Fruit fly (Drosophila melanogaster): ENCODE results near the gene dan.

Gene dan

dm6 chr3R:25178521-25178920 is 5.7 kb upstream of the dan start (continued):
- TF ChIP-seq CG15601 (tag; optimal IDR thresholded peaks at IDR 0.05) (peak; percentile 67), CG17385 (GFP tag; optimal IDR thresholded peaks at IDR 0.05) (peak; percentile 67), Stat92E (GFP tag; optimal IDR thresholded peaks at IDR 0.05) (no peak), CG2889 (GFP tag; IDR thresholded peaks at IDR 0.05) (peak; percentile 65; the same call in 2 of the 3 replicates), CG43689 (GFP tag; IDR thresholded peaks at IDR 0.05) (no peak), Nf-YA (GFP tag; IDR thresholded peaks at IDR 0.05) (no peak), sd (tag; optimal IDR thresholded peaks at IDR 0.05) (no peak), pum (GFP tag; optimal IDR thresholded peaks at IDR 0.05) (no peak), CG7271 (tag; optimal IDR thresholded peaks at IDR 0.05) (peak; percentile 51), pita (GFP tag; optimal IDR thresholded peaks at IDR 0.05) (no peak), Dip2 (GFP tag; IDR thresholded peaks at IDR 0.05) (no peak), CG6683 (GFP tag; optimal IDR thresholded peaks at IDR 0.05) (no peak), shn (GFP tag; optimal IDR thresholded peaks at IDR 0.05) (no peak), Rfx (GFP tag; IDR thresholded peaks at IDR 0.05) (no peak), peb (GFP tag; IDR thresholded peaks at IDR 0.05) (0 out of 2 replicates have a peak, but pooled peaks have one; percentile 7), CG1603 (tag; optimal IDR thresholded peaks at IDR 0.05) (peak; percentile 70), gt (GFP tag; IDR thresholded peaks at IDR 0.05) (0 out of 2 replicates have a peak, but pooled peaks have one; percentile 33), Hsf (GFP tag; optimal IDR thresholded peaks at IDR 0.05) (peak; percentile 80), CG3726 (GFP tag; IDR thresholded peaks at IDR 0.05) (no peak), jing (GFP tag; optimal IDR thresholded peaks at IDR 0.05) (peak; percentile 54), CG2678 (tag; optimal IDR thresholded peaks at IDR 0.05) (peak; percentile 6), CG7839 (tag; optimal IDR thresholded peaks at IDR 0.05) (peak; percentile 75), kah (GFP tag; optimal IDR thresholded peaks at IDR 0.05) (no peak), ase (GFP tag; IDR thresholded peaks at IDR 0.05) (peak; percentile 64; the same call in 2 of the 3 replicates), GATAe (GFP tag; conservative IDR thresholded peaks at IDR 0.05) (no peak), crc (GFP tag; optimal IDR thresholded peaks at IDR 0.05) (no peak), ERR (GFP tag; optimal IDR thresholded peaks at IDR 0.05) (no peak), cas (GFP tag; IDR thresholded peaks at IDR 0.05) (no peak), CG5180 (GFP tag; optimal IDR thresholded peaks at IDR 0.05) (no peak), Mes4 (GFP tag; optimal IDR thresholded peaks at IDR 0.05) (peak; percentile 53), repo (GFP tag; optimal IDR thresholded peaks at IDR 0.05) (no peak), twi (tag; optimal IDR thresholded peaks at IDR 0.05) (peak; percentile 79), bcd (GFP tag; optimal IDR thresholded peaks at IDR 0.05) (no peak), CG7357 (GFP tag; IDR thresholded peaks at IDR 0.05) (peak; percentile 46; the same call in 1 of the 3 replicates), p53 (GFP tag; optimal IDR thresholded peaks at IDR 0.05) (no peak), Awh (GFP tag; IDR thresholded peaks at IDR 0.05) (no peak), CG10959 (GFP tag; IDR thresholded peaks at IDR 0.05) (peak; percentile 50), CG7987 (GFP tag; optimal IDR thresholded peaks at IDR 0.05) (no peak), ham (GFP tag; IDR thresholded peaks at IDR 0.05) (no peak), Sox102F (GFP tag; optimal IDR thresholded peaks at IDR 0.05) (peak; percentile 72), CG8388 (GFP tag; optimal IDR thresholded peaks at IDR 0.05) (peak; percentile 52), CG17186 (GFP tag; optimal IDR thresholded peaks at IDR 0.05) (no peak), wdn (GFP tag; IDR thresholded peaks at IDR 0.05) (no peak), NfI (GFP tag; optimal IDR thresholded peaks at IDR 0.05) (peak; percentile 34), pho (GFP tag; optimal IDR thresholded peaks at IDR 0.05) (no peak), ttk (GFP tag; IDR thresholded peaks at IDR 0.05) (peak; percentile 61; the same call in 1 of the 2 replicates), Trl (optimal IDR thresholded peaks at IDR 0.05) (no peak), Trl (GFP tag; optimal IDR thresholded peaks at IDR 0.05) (no peak), gfzf (GFP tag; optimal IDR thresholded peaks at IDR 0.05) (no peak), dm (GFP tag; optimal IDR thresholded peaks at IDR 0.05) (no peak), CG32767 (GFP tag; IDR thresholded peaks at IDR 0.05) (peak; percentile 72), jumu (GFP tag; optimal IDR thresholded peaks at IDR 0.05) (no peak)

All from whole organism, embryonic.